Fruit fly (Drosophila melanogaster) whole organism, embryonic: ENCODE results near the gene Jhbp14.
A peak's percentile ranks its signal among the peaks of the same experiment; 100 is the strongest.

ENCODE experiments used
- Ada2b ChIP-seq: fragments of 200-800 bp; sonication (Bioruptor generic); IDR thresholded peaks from 2 replicates; pipeline ENCODE4 v1.3.6; 2022; ENCODE audit warnings: missing biosample characterization, missing genetic modification characterization
- Bdp1 ChIP-seq: fragments of 200-800 bp; sonication (Bioruptor generic); optimal IDR thresholded peaks from 3 replicates; lab custom pipeline; 2016; ENCODE audit warnings: missing biosample characterization, missing genetic modification characterization
- Blimp-1 ChIP-seq: fragments of 200-800 bp; sonication (Bioruptor generic); optimal IDR thresholded peaks from 3 replicates; lab custom pipeline; 2018; ENCODE audit warnings: missing biosample characterization, missing genetic modification characterization, mild to moderate bottlenecking, moderate library complexity, missing genetic modification reagents
- CG11504 ChIP-seq: fragments of 200-800 bp; sonication (Bioruptor generic); optimal IDR thresholded peaks from 3 replicates; lab custom pipeline; 2019; ENCODE audit warnings: missing biosample characterization, mild to moderate bottlenecking, missing genetic modification characterization, moderate library complexity
- CG12769 ChIP-seq: fragments of 200-800 bp; sonication (Bioruptor generic); optimal IDR thresholded peaks from 2 replicates; lab custom pipeline; 2019; ENCODE audit warnings: missing biosample characterization, mild to moderate bottlenecking, missing genetic modification characterization, moderate library complexity
- CG14050 ChIP-seq: fragments of 200-800 bp; sonication (Bioruptor generic); IDR thresholded peaks from 3 replicates; pipeline ENCODE4 v1.3.6; 2022; ENCODE audit warnings: missing biosample characterization, missing genetic modification characterization
- CG1603 ChIP-seq: fragments of 200-800 bp; sonication (Bioruptor generic); optimal IDR thresholded peaks from 2 replicates; lab custom pipeline; 2019; ENCODE audit warnings: missing biosample characterization, mild to moderate bottlenecking, missing genetic modification characterization, moderate library complexity
- CG18599 ChIP-seq: fragments of 200-800 bp; sonication (Bioruptor generic); optimal IDR thresholded peaks from 3 replicates; lab custom pipeline; 2017; ENCODE audit warnings: missing biosample characterization, missing genetic modification characterization, mild to moderate bottlenecking, moderate library complexity, missing genetic modification reagents
- CG2120 ChIP-seq: fragments of 200-800 bp; sonication (Bioruptor generic); optimal IDR thresholded peaks from 3 replicates; lab custom pipeline; 2016; ENCODE audit warnings: missing biosample characterization, missing genetic modification characterization
- CG2712 ChIP-seq: fragments of 200-800 bp; optimal IDR thresholded peaks from 3 replicates; lab custom pipeline; 2019; ENCODE audit warnings: missing biosample characterization, mild to moderate bottlenecking, missing genetic modification characterization, moderate library complexity
- CG32532 ChIP-seq: fragments of 200-800 bp; sonication (Bioruptor generic); IDR thresholded peaks from 2 replicates; pipeline ENCODE4 v1.3.6; 2022; ENCODE audit warnings: missing biosample characterization, missing genetic modification characterization
- CG34376 ChIP-seq: fragments of 200-800 bp; sonication (Bioruptor generic); optimal IDR thresholded peaks from 2 replicates; lab custom pipeline; 2018; ENCODE audit warnings: missing biosample characterization, mild to moderate bottlenecking, missing genetic modification characterization
- CG3838 ChIP-seq: fragments of 200-800 bp; sonication (Bioruptor generic); optimal IDR thresholded peaks from 3 replicates; lab custom pipeline; 2016; ENCODE audit warnings: missing biosample characterization, missing genetic modification characterization
- CG4424 ChIP-seq: fragments of 200-800 bp; sonication (Bioruptor generic); optimal IDR thresholded peaks from 3 replicates; lab custom pipeline; 2016; ENCODE audit warnings: missing biosample characterization, missing genetic modification characterization
- CG6254 ChIP-seq: fragments of 200-800 bp; sonication (Bioruptor generic); optimal IDR thresholded peaks from 3 replicates; lab custom pipeline; 2017; ENCODE audit warnings: mild to moderate bottlenecking, missing biosample characterization, missing genetic modification reagents, missing genetic modification characterization
- CG6689 ChIP-seq: fragments of 200-800 bp; sonication (Bioruptor generic); IDR thresholded peaks from 2 replicates; pipeline ENCODE4 v1.3.6; 2022; ENCODE audit warnings: missing biosample characterization, missing genetic modification characterization
- CrebB ChIP-seq: fragments of 200-800 bp; sonication (Bioruptor generic); optimal IDR thresholded peaks from 3 replicates; lab custom pipeline; 2018; ENCODE audit warnings: missing biosample characterization, mild to moderate bottlenecking, missing genetic modification characterization
- D19B ChIP-seq: fragments of 200-800 bp; sonication (Bioruptor generic); optimal IDR thresholded peaks from 2 replicates; lab custom pipeline; 2017; ENCODE audit warnings: missing biosample characterization, mild to moderate bottlenecking, missing genetic modification characterization
- Dad ChIP-seq: fragments of 200-800 bp; sonication (Bioruptor generic); optimal IDR thresholded peaks from 3 replicates; lab custom pipeline; 2016; ENCODE audit warnings: missing biosample characterization, missing genetic modification characterization
- Dip3 ChIP-seq: fragments of 200-800 bp; sonication (Bioruptor generic); optimal IDR thresholded peaks from 3 replicates; lab custom pipeline; 2016; ENCODE audit warnings: missing biosample characterization, missing genetic modification characterization
- Ets65A ChIP-seq: fragments of 200-800 bp; sonication (Bioruptor generic); peaks from one replicate; lab custom pipeline; 2016; ENCODE audit warnings: missing biosample characterization, missing genetic modification characterization
- HHEX ChIP-seq: fragments of 200-800 bp; sonication (Bioruptor generic); optimal IDR thresholded peaks from 3 replicates; lab custom pipeline; 2017; ENCODE audit warnings: missing biosample characterization, mild to moderate bottlenecking, missing genetic modification characterization, missing genetic modification reagents
- Hmr ChIP-seq: fragments of 200-800 bp; sonication (Bioruptor generic); optimal IDR thresholded peaks from 3 replicates; lab custom pipeline; 2017; ENCODE audit warnings: mild to moderate bottlenecking, missing biosample characterization, missing genetic modification reagents, missing genetic modification characterization
- Hr51 ChIP-seq, 2 experiments: fragments of 200-800 bp; sonication (Bioruptor generic); optimal IDR thresholded peaks; 2 replicates in 1 of 2; 3 replicates in 1 of 2; lab custom pipeline; 2016 to 2018; ENCODE audit warnings: missing biosample characterization in 2 of 2, missing genetic modification characterization in 2 of 2, mild to moderate bottlenecking in 1 of 2, moderate library complexity in 1 of 2
- Med ChIP-seq: fragments of 200-800 bp; sonication (Bioruptor generic); peaks from one replicate; lab custom pipeline; 2016; ENCODE audit warnings: missing biosample characterization, missing genetic modification characterization, mild to moderate bottlenecking, inconsistent platforms, moderate library complexity
- Nf-YC ChIP-seq: fragments of 200-800 bp; optimal IDR thresholded peaks from 3 replicates; lab custom pipeline; 2019; ENCODE audit warnings: missing biosample characterization, mild to moderate bottlenecking, missing genetic modification characterization, moderate library complexity
- Oli ChIP-seq: fragments of 200-800 bp; sonication (Bioruptor generic); optimal IDR thresholded peaks from 2 replicates; lab custom pipeline; 2018; ENCODE audit warnings: missing biosample characterization, mild to moderate bottlenecking, missing genetic modification characterization, moderate library complexity
- Optix ChIP-seq: fragments of 200-800 bp; sonication (Bioruptor generic); IDR thresholded peaks from 3 replicates; pipeline ENCODE4 v1.3.6; 2022; ENCODE audit warnings: missing biosample characterization, missing genetic modification characterization
- Sox100B ChIP-seq: fragments of 200-800 bp; sonication (Bioruptor generic); optimal IDR thresholded peaks from 3 replicates; lab custom pipeline; 2018; ENCODE audit warnings: missing biosample characterization, mild to moderate bottlenecking, missing genetic modification characterization
- Sox102F ChIP-seq: fragments of 200-800 bp; sonication (Bioruptor generic); optimal IDR thresholded peaks from 2 replicates; lab custom pipeline; 2018; ENCODE audit warnings: missing biosample characterization, mild to moderate bottlenecking, missing genetic modification characterization, moderate library complexity
- Stat92E ChIP-seq, 3 experiments: fragments of >200 bp in 2 of 3; fragments of 200-800 bp in 1 of 3; sonication (Bioruptor generic) in 1 of 3; optimal IDR thresholded peaks; 2 replicates each; lab custom pipeline; 2017 to 2019; ENCODE audit warnings: missing biosample characterization in 3 of 3, missing genetic modification characterization in 3 of 3, mild to moderate bottlenecking in 1 of 3, moderate library complexity in 1 of 3
- Xrp1 ChIP-seq: fragments of 200-800 bp; sonication (Bioruptor generic); IDR thresholded peaks from 2 replicates; pipeline ENCODE4 v1.3.6; 2022; ENCODE audit warnings: missing biosample characterization, missing genetic modification characterization
- YL-1 ChIP-seq: fragments of 200-800 bp; sonication (Bioruptor generic); optimal IDR thresholded peaks from 3 replicates; lab custom pipeline; 2017; ENCODE audit warnings: missing biosample characterization, mild to moderate bottlenecking, missing genetic modification characterization
- al ChIP-seq: fragments of 200-800 bp; sonication (Bioruptor generic); IDR thresholded peaks from 2 replicates; pipeline ENCODE4 v1.3.6; 2022; ENCODE audit warnings: missing biosample characterization, missing genetic modification characterization
- ara ChIP-seq: fragments of 200-800 bp; sonication (Bioruptor generic); IDR thresholded peaks from 2 replicates; pipeline ENCODE4 v1.3.6; 2022; ENCODE audit warnings: missing biosample characterization, missing genetic modification characterization
- ato ChIP-seq: fragments of 200-800 bp; sonication (Bioruptor generic); IDR thresholded peaks from 2 replicates; pipeline ENCODE4 v1.3.6; 2022; ENCODE audit warnings: missing biosample characterization, missing genetic modification characterization; ENCODE audit not compliant: partially characterized antibody
- bbx ChIP-seq: fragments of 200-800 bp; sonication (Bioruptor generic); IDR thresholded peaks from 2 replicates; pipeline ENCODE4 v1.3.6; 2022; ENCODE audit warnings: missing biosample characterization, missing genetic modification characterization; ENCODE audit not compliant: partially characterized antibody
- bcd ChIP-seq: fragments of 200-800 bp; sonication (Bioruptor generic); optimal IDR thresholded peaks from 2 replicates; lab custom pipeline; 2017; ENCODE audit warnings: missing biosample characterization, mild to moderate bottlenecking, missing genetic modification characterization
- bsh ChIP-seq, 2 experiments: fragments of 200-800 bp; sonication (Bioruptor generic); optimal IDR thresholded peaks; 2 replicates each; lab custom pipeline; 2017 to 2018; ENCODE audit warnings: mild to moderate bottlenecking in 2 of 2, missing biosample characterization in 2 of 2, missing genetic modification characterization in 2 of 2, moderate library complexity in 1 of 2
- dpn ChIP-seq, 2 experiments: fragments of 200-800 bp; sonication (Bioruptor generic); optimal IDR thresholded peaks; 3 replicates each; lab custom pipeline; 2016; ENCODE audit warnings: missing biosample characterization in 2 of 2, missing genetic modification characterization in 2 of 2
- fd96Cb ChIP-seq: fragments of 200-800 bp; sonication (Bioruptor generic); optimal IDR thresholded peaks from 2 replicates; lab custom pipeline; 2018; ENCODE audit warnings: missing biosample characterization, mild to moderate bottlenecking, missing genetic modification characterization, moderate library complexity
- gem ChIP-seq: fragments of 200-800 bp; sonication (Bioruptor generic); optimal IDR thresholded peaks from 2 replicates; lab custom pipeline; 2019; ENCODE audit warnings: missing biosample characterization, mild to moderate bottlenecking, missing genetic modification characterization, moderate library complexity
- nmo ChIP-seq: fragments of 200-800 bp; sonication (Bioruptor generic); optimal IDR thresholded peaks from 2 replicates; lab custom pipeline; 2018; ENCODE audit warnings: missing biosample characterization, mild to moderate bottlenecking, missing genetic modification characterization, moderate library complexity
- pum ChIP-seq: fragments of 200-800 bp; sonication (Bioruptor generic); optimal IDR thresholded peaks from 2 replicates; lab custom pipeline; 2016; ENCODE audit warnings: missing biosample characterization, missing genetic modification characterization
- sens ChIP-seq: fragments of 200-800 bp; sonication (Bioruptor generic); peaks from one replicate; lab custom pipeline; 2016; ENCODE audit warnings: missing biosample characterization, missing genetic modification characterization
- seq ChIP-seq: fragments of 200-800 bp; sonication (Bioruptor generic); IDR thresholded peaks from 2 replicates; pipeline ENCODE4 v1.3.6; 2022; ENCODE audit warnings: missing biosample characterization, missing genetic modification characterization
- tap ChIP-seq: fragments of 200-800 bp; optimal IDR thresholded peaks from 3 replicates; lab custom pipeline; 2019; ENCODE audit warnings: missing biosample characterization, mild to moderate bottlenecking, missing genetic modification characterization, moderate library complexity
- unpg ChIP-seq: fragments of 200-800 bp; sonication (Bioruptor generic); optimal IDR thresholded peaks from 3 replicates; lab custom pipeline; 2018; ENCODE audit warnings: missing biosample characterization, mild to moderate bottlenecking, missing genetic modification characterization, moderate library complexity
- wdn ChIP-seq: fragments of 200-800 bp; sonication (Bioruptor generic); IDR thresholded peaks from 2 replicates; pipeline ENCODE4 v1.3.6; 2022; ENCODE audit warnings: missing biosample characterization, missing genetic modification characterization

The Jhbp14 gene

dm6 chr2L:13258702-13259101 is 22.4 kb downstream of the Jhbp14 start:
- TF ChIP-seq CG2712 (tag; lab: Kevin White, UChicago) (peak; percentile 50), Med (GFP tag; lab: Kevin White, UChicago) (peak; percentile 59), fd96Cb (tag; lab: Kevin White, UChicago) (peak; percentile 19), Nf-YC (tag; lab: Kevin White, UChicago) (no peak), CG4424 (peak; percentile 18), CG14050 (0 out of 3 replicates have a peak, but pooled peaks have one; percentile 19), CG18599 (GFP tag; lab: Kevin White, UChicago) (peak; percentile 20), ato (no peak), CG11504 (tag; lab: Kevin White, UChicago) (peak; percentile 48), sens (GFP tag; lab: Kevin White, UChicago) (peak; percentile 69), CG2120 (GFP tag; lab: Kevin White, UChicago) (peak; percentile 2), unpg (GFP tag; lab: Kevin White, UChicago) (peak; percentile 62), pum (no peak), Sox102F (GFP tag; lab: Kevin White, UChicago) (peak; percentile 54), seq (GFP tag; lab: Robert Waterston, UW) (0 out of 2 replicates have a peak, but pooled peaks have one; percentile 19), Bdp1 (no peak), CG3838 (GFP tag; lab: Kevin White, UChicago) (no peak), CG1603 (tag; lab: Kevin White, UChicago) (peak; percentile 32), Blimp-1 (GFP tag; lab: Kevin White, UChicago) (peak; percentile 52), HHEX (GFP tag; lab: Kevin White, UChicago) (peak; percentile 30), Hmr (GFP tag; lab: Kevin White, UChicago) (peak; percentile 8), gem (tag; lab: Kevin White, UChicago) (peak; percentile 68), bsh (GFP tag; optimal IDR thresholded peaks at IDR 0.05; lab: Kevin White, UChicago) (peak in 1 of 2 experiments; percentile 52), wdn (GFP tag; lab: Robert Waterston, UW) (no peak), CG6689 (peak; percentile 36; the same call in 1 of the 2 replicates), D19B (GFP tag; lab: Kevin White, UChicago) (no peak), Stat92E (GFP tag; optimal IDR thresholded peaks at IDR 0.05; lab: Kevin White, UChicago) (no peak), Ets65A (GFP tag; lab: Kevin White, UChicago) (peak; percentile 31), dpn (GFP tag; optimal IDR thresholded peaks at IDR 0.05; lab: Kevin White, UChicago) (peak in 1 of 2 experiments; percentile 12), Oli (tag; lab: Kevin White, UChicago) (peak; percentile 34), CG32532 (GFP tag; lab: Robert Waterston, UW) (peak; percentile 40; the same call in 1 of the 2 replicates), CrebB (tag; lab: Kevin White, UChicago) (no peak), ara (0 out of 2 replicates have a peak, but pooled peaks have one; percentile 26), YL-1 (GFP tag; lab: Kevin White, UChicago) (no peak), CG6254 (peak; percentile 3), Dip3 (GFP tag; lab: Kevin White, UChicago) (no peak), nmo (GFP tag; lab: Kevin White, UChicago) (peak; percentile 12), bbx (GFP tag; lab: Robert Waterston, UW) (no peak), Optix (GFP tag; lab: Robert Waterston, UW) (no peak), Ada2b (GFP tag; lab: Robert Waterston, UW) (peak; percentile 23; the same call in 1 of the 2 replicates), bcd (GFP tag; lab: Kevin White, UChicago) (peak; percentile 1), tap (peak; percentile 43), CG12769 (tag; lab: Kevin White, UChicago) (peak; percentile 15), Dad (peak; percentile 6), Sox100B (peak; percentile 8), al (GFP tag; lab: Robert Waterston, UW) (peak; percentile 25; the same call in 1 of the 2 replicates), CG34376 (GFP tag; lab: Kevin White, UChicago) (no peak), Hr51 (GFP tag; optimal IDR thresholded peaks at IDR 0.05; lab: Kevin White, UChicago) (no peak), Xrp1 (GFP tag; lab: Robert Waterston, UW) (peak; percentile 40; the same call in 1 of the 2 replicates)
